Worm (Caenorhabditis elegans): ENCODE measurements around the gene Y82E9BL.3.
A peak's percentile ranks its signal among the peaks of the same experiment; 100 is the strongest.

Gene Y82E9BL.3

DNA sequence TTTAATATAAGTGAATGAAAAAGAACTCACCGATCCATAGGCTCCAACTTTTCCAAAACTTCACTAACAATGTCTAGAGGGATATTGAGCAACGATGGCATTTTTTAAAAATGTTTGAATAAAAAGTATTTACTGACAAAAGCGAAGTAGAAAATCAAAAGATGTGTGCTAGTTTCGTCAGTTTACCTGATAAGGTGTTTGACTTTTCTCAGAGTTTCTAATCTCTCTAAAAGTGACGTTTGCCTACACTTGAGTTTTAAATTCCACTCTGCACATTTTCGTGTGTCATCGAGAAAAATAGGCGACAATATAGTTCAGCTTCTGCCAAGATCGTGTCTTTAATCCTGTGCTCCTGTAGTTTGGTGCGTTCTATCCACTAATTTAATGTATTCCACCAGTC, 29.1 kb downstream of the Y82E9BL.3 start, which contains the start of gene fbxa-15:
TSS of gene fbxa-15 (minus strand) at position 101 of the 400 bp plus-strand sequence.
- TF ChIP-seq mdl-1 (tag; optimal IDR thresholded peaks at IDR 0.05) (no peak), skn-1 (tag; optimal IDR thresholded peaks at IDR 0.05) (no peak), fos-1 (tag; optimal IDR thresholded peaks at IDR 0.05) (peak; percentile 23), blmp-1 (tag; optimal IDR thresholded peaks at IDR 0.05; ENCODE audit: insufficient read depth) (no peak)

DNA sequence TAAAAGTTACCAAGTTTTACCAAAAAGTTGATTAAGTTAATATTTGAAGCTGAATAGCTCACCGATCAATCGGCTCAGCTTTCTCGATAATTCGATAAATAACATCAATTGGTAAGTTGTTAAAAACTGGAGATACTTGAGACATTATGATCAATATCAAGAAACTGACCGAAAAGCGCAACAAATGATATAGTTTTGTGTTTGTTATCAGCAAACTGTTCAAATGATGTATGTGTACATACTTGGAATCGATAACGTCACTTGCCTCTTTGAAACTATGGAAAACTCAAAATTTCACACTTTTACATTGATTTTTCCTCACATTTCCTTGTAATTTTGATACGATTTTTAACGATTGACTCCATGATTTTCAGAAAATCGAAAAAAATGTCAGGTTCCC, 35.6 kb downstream of the Y82E9BL.3 start, which contains the start of the genes fbxa-80 and fbxa-19:
TSS of gene fbxa-80 (minus strand) at position 173 of the 400 bp plus-strand sequence.
TSS of gene fbxa-19 (plus strand) at position 364 of the 400 bp plus-strand sequence.
- no peak for TF ChIP-seq dmd-4 (tag; optimal IDR thresholded peaks at IDR 0.05)
- no peak for TF ChIP-seq unc-62 (GFP tag; optimal IDR thresholded peaks at IDR 0.05)
- no peak for TF ChIP-seq nhr-21 (tag; optimal IDR thresholded peaks at IDR 0.05)
- no peak for TF ChIP-seq R02D3.7 (tag; optimal IDR thresholded peaks at IDR 0.05)
- TF ChIP-seq snpc-4 (tag; optimal IDR thresholded peaks at IDR 0.05): no peak
- TF ChIP-seq C34F6.9 (tag; optimal IDR thresholded peaks at IDR 0.05): no peak
- TF ChIP-seq fos-1 (tag; optimal IDR thresholded peaks at IDR 0.05): peak; percentile 78

DNA sequence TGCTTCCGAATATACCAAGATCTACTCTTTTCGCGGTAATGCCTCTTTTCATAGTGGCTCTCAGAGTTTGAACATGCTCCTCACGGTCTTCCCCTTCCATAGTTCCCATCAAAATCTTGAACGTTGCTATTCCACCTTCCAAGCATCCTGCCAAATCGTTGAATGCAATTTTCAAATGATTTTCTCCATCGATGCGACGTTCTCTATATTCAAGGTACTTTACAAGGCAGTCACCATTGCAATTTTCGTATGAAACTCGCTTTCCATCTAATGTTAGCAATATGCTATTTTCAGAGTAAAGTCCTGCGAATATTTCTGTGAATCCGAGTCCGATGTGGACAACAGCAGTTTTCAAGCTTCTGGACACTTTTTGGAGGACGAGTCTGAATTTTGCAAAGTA, 36.4 kb downstream of the Y82E9BL.3 start:
- no peak for TF ChIP-seq nhr-11 (tag; optimal IDR thresholded peaks at IDR 0.05)
- TF ChIP-seq ztf-4 (tag; optimal IDR thresholded peaks at IDR 0.05): no peak
- no peak for TF ChIP-seq nhr-129 (tag; optimal IDR thresholded peaks at IDR 0.05)
- TF ChIP-seq nhr-237 (tag; optimal IDR thresholded peaks at IDR 0.05): no peak
- no peak for TF ChIP-seq nhr-23 (tag; optimal IDR thresholded peaks at IDR 0.05)
- no peak for TF ChIP-seq ZK546.5 (tag; optimal IDR thresholded peaks at IDR 0.05)
- TF ChIP-seq dmd-4 (tag; optimal IDR thresholded peaks at IDR 0.05): no peak
- TF ChIP-seq gmeb-1 (tag; optimal IDR thresholded peaks at IDR 0.05): no peak
- TF ChIP-seq elt-1 (tag; optimal IDR thresholded peaks at IDR 0.05): no peak

DNA sequence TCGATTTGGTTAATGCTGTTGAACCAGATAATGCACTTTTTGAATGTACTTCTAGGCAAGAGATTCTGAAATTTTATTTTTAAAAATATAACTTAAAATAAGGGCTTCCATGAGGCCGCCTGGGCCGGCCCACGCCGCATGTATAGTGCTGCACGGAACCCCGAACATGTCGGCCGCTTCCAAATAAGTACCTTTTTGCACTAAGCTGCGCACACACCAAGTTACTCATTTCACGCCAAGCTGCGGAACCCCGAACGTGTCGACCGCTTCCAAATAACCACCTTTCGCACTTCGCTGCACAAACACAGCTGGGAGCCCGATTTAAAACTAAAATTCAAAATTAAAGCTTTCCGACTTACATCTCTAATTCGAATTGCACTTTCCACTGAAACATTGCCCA, 39.3 kb downstream of the Y82E9BL.3 start:
- no peak for TF ChIP-seq alr-1 (tag; optimal IDR thresholded peaks at IDR 0.05)
- TF ChIP-seq R02D3.7 (tag; optimal IDR thresholded peaks at IDR 0.05): no peak
- no peak for TF ChIP-seq zag-1 (tag; optimal IDR thresholded peaks at IDR 0.05)
- no peak for TF ChIP-seq F13H6.1 (tag; optimal IDR thresholded peaks at IDR 0.05)
- no peak for TF ChIP-seq ceh-16 (tag; optimal IDR thresholded peaks at IDR 0.05)
- TF ChIP-seq unc-62 (GFP tag; optimal IDR thresholded peaks at IDR 0.05): no peak
- no peak for TF ChIP-seq crh-2 (tag; optimal IDR thresholded peaks at IDR 0.05)
- no peak for TF ChIP-seq mdl-1 (tag; optimal IDR thresholded peaks at IDR 0.05)
- no peak for TF ChIP-seq dmd-4 (tag; optimal IDR thresholded peaks at IDR 0.05)
- no peak for TF ChIP-seq peb-1 (tag; optimal IDR thresholded peaks at IDR 0.05)

DNA sequence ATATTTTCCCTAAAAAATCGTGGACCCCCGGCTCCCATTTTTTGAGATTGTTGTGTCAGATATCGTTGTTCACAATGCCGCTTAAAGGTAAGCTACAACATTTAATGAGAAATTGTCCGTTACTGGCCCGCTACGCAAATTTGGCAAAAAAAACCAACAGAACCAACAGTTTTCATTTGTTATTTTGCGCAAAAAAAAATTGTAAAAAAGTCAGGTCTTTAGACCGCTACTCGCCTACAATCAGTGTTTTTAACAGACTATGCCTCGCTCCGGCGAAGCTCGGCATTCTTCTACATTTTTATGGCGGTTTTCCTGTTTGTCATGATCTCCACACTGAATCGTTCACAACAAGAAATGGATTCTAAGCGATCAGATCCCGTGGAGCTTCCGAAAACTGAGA, 41.8 kb downstream of the Y82E9BL.3 start, which contains the start of gene Y82E9BL.12:
TSS of gene Y82E9BL.12 (plus strand) at position 301 of the 400 bp plus-strand sequence.
- no peak for TF ChIP-seq nhr-12 (tag; optimal IDR thresholded peaks at IDR 0.05)
- TF ChIP-seq ceh-16 (tag; optimal IDR thresholded peaks at IDR 0.05): no peak
- TF ChIP-seq nhr-129 (tag; optimal IDR thresholded peaks at IDR 0.05): no peak
- TF ChIP-seq mdl-1 (tag; optimal IDR thresholded peaks at IDR 0.05): no peak
- no peak for TF ChIP-seq elt-1 (tag; optimal IDR thresholded peaks at IDR 0.05)
- TF ChIP-seq unc-39 (tag; optimal IDR thresholded peaks at IDR 0.05): no peak
- TF ChIP-seq sem-4 (tag; optimal IDR thresholded peaks at IDR 0.05): no peak
- TF ChIP-seq C34F6.9 (tag; optimal IDR thresholded peaks at IDR 0.05): no peak
- no peak for TF ChIP-seq ceh-82 (tag; optimal IDR thresholded peaks at IDR 0.05)
- TF ChIP-seq sma-9 (GFP tag; optimal IDR thresholded peaks at IDR 0.05): no peak
- TF ChIP-seq sma-9 (tag; optimal IDR thresholded peaks at IDR 0.05): no peak
- TF ChIP-seq ZK546.5 (tag; optimal IDR thresholded peaks at IDR 0.05): no peak
- no peak for TF ChIP-seq lin-13 (GFP tag; optimal IDR thresholded peaks at IDR 0.05)
- TF ChIP-seq ztf-4 (tag; optimal IDR thresholded peaks at IDR 0.05): no peak
- no peak for TF ChIP-seq F13H6.1 (tag; optimal IDR thresholded peaks at IDR 0.05)
- no peak for TF ChIP-seq nhr-77 (tag; optimal IDR thresholded peaks at IDR 0.05)
- TF ChIP-seq sma-3 (GFP tag; optimal IDR thresholded peaks at IDR 0.05): no peak

DNA sequence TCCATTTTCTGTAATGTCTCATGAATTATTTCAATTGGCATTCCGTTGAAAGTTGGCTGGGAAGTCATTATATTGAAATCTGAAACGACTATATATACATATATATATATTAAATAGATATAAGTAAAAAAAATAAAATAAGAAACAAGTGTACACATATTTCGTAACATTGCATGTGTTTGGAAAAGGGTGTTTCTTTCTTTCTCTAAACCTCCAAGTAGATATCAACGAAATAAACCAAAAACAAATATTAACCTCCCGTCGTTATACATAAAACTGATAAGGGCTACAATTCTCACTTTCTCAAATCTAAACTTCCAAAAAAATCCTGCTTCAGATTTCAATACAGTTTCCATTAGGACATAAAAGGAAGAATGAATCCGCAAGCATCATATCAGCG, 42.4 kb downstream of the Y82E9BL.3 start, which contains the start of gene fbxa-79:
TSS of gene fbxa-79 (minus strand) at position 86 of the 400 bp plus-strand sequence.
- TF ChIP-seq lin-13 (GFP tag; optimal IDR thresholded peaks at IDR 0.05): no peak
- TF ChIP-seq egl-27 (tag; optimal IDR thresholded peaks at IDR 0.05): no peak
- no peak for TF ChIP-seq lsy-2 (tag; optimal IDR thresholded peaks at IDR 0.05)
- peak; percentile 66 for TF ChIP-seq fos-1 (tag; optimal IDR thresholded peaks at IDR 0.05)
- peak; percentile 13 for TF ChIP-seq unc-55 (GFP tag; optimal IDR thresholded peaks at IDR 0.05)
- peak; percentile 13 for TF ChIP-seq sma-9 (GFP tag; optimal IDR thresholded peaks at IDR 0.05)
- TF ChIP-seq sma-9 (tag; optimal IDR thresholded peaks at IDR 0.05): no peak
- TF ChIP-seq nhr-129 (tag; optimal IDR thresholded peaks at IDR 0.05): peak; percentile 80

All from whole organism, L2 larva.